Worm (Caenorhabditis elegans) whole organism, midembryonic: ENCODE data around the gene T10G3.3.

Experiments
- cog-1 ChIP-seq: sonication (generic microtip); optimal IDR thresholded peaks from 2 replicates; lab custom pipeline; 2016; ENCODE audit warnings: missing genetic modification characterization, missing compliant biosample characterization
- flt-1 ChIP-seq: fragments of 200-800 bp; sonication (Bioruptor generic); IDR thresholded peaks from 2 replicates; pipeline ENCODE4 v1.3.6; 2022; ENCODE audit warnings: missing genetic modification characterization, missing compliant biosample characterization
- klf-2 ChIP-seq: fragments of 200-800 bp; sonication (Bioruptor generic); conservative IDR thresholded peaks from 2 replicates; pipeline ENCODE4 v1.3.6; 2022; ENCODE audit warnings: missing genetic modification reagents, missing genetic modification characterization, missing compliant biosample characterization
- med-1 ChIP-seq: sonication (generic microtip); optimal IDR thresholded peaks from 2 replicates; lab custom pipeline; 2017; ENCODE audit warnings: missing genetic modification characterization, mild to moderate bottlenecking, missing compliant biosample characterization, antibody characterized with exemption, missing genetic modification reagents; ENCODE audit not compliant: insufficient read depth
- ref-1 ChIP-seq: fragments of 200-800 bp; sonication (Bioruptor generic); conservative IDR thresholded peaks from 2 replicates; pipeline ENCODE4 v1.3.6; 2022; ENCODE audit warnings: missing genetic modification reagents, missing genetic modification characterization, missing compliant biosample characterization
- tab-1 ChIP-seq: fragments of 200-800 bp; sonication (Bioruptor generic); IDR thresholded peaks from 2 replicates; pipeline ENCODE4 v1.3.6; 2022; ENCODE audit warnings: missing genetic modification characterization, missing compliant biosample characterization

- TF ChIP-seq tab-1 (GFP tag; lab: Robert Waterston, UW) (no peak), ref-1 (no peak), med-1 (GFP tag; lab: Kevin White, UChicago) (no peak), cog-1 (tag; lab: Kevin White, UChicago) (no peak), flt-1 (GFP tag; lab: Robert Waterston, UW) (no peak), klf-2 (GFP tag; lab: Robert Waterston, UW) (no peak)
Observed at ce11 chrV:13512515-13512914, 22.5 kb upstream of the T10G3.3 start.
